Worm (Caenorhabditis elegans): ENCODE data around the gene sqst-1.

Gene sqst-1

ce11 chrIV:12033985-12034384 lies at the start of gene sqst-1:
Gene sqst-1 (plus strand): TSS chrIV:12034282.
- TF ChIP-seq Y116A8C.19 (tag; optimal IDR thresholded peaks at IDR 0.05; ENCODE audit: borderline replicate concordance): no peak
- no peak for TF ChIP-seq sox-4 (tag; optimal IDR thresholded peaks at IDR 0.05)
- peak; percentile 26 for TF ChIP-seq blmp-1 (tag; optimal IDR thresholded peaks at IDR 0.05)
- no peak for TF ChIP-seq lin-39 (tag; optimal IDR thresholded peaks at IDR 0.05)
- peak; percentile 11 for TF ChIP-seq mep-1 (tag; optimal IDR thresholded peaks at IDR 0.05)
- peak; percentile 99 for TF ChIP-seq skn-1 (tag; optimal IDR thresholded peaks at IDR 0.05)
- no peak for TF ChIP-seq pag-3 (tag; optimal IDR thresholded peaks at IDR 0.05; ENCODE audit: borderline replicate concordance, insufficient read depth)
- TF ChIP-seq nhr-11 (tag; optimal IDR thresholded peaks at IDR 0.05): no peak

DNA sequence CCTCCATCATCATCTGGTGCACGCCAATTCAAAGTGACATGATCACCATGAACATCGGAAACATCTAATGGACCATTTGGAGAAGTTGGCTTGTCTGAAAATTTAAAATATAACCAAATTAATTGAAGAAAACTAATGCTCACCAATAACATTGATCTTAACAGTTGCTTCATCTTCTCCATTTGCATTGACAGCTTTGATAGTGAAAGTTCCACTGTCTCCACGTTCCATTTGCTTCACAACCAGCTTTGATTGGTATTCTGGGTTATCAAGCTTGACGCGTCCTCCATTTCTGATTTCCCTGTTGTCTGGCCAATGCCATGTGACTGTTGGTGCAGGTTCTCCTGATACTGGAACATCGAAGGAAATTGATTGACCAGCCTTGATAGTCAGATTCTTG lies 47.7 kb upstream of the sqst-1 start:
- TF ChIP-seq efl-1 (optimal IDR thresholded peaks at IDR 0.05): no peak
- TF ChIP-seq efl-1 (GFP tag; optimal IDR thresholded peaks at IDR 0.05 in 1 of 2): no peak
- no peak for TF ChIP-seq unc-130 (tag; optimal IDR thresholded peaks at IDR 0.05)

DNA sequence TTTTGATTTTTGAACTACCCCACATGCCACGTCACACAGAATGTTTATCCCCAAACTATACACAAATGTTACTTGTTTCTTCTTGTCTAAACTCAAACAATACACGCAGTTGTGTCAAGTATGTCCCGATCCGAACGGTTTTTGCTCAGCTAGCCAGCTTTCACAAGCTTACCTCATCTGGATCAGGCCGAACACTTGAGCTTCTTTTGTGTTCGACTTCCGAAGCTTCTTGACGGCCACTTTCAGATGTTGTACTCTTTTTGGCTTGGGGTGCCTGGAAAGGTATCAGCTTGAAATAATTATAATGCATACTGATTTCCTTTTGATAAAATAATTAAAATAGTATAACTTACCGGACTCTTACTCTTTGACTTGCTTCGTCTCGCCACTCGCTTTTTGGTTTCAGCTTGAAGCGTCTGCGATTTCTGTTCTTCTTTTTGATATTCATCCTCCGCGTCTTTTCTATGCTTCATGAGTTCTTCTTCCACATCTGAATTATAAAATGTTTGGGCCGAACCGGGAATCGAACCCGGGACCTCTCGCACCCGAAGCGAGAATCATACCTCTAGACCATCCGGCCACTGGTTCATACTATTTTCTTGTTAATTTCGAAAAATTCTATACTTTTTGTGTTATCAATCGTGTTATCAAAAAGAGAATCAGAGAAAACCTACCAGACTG lies 28.9 kb upstream of the sqst-1 start:
- TF ChIP-seq nhr-85 (tag) (peak; percentile 45), zag-1 (tag; optimal IDR thresholded peaks at IDR 0.05) (no peak)

ce11 chrIV:12009046-12009674 lies 24.9 kb upstream of the sqst-1 start:
- TF ChIP-seq efl-1 (optimal IDR thresholded peaks at IDR 0.05) (no peak), efl-1 (GFP tag; optimal IDR thresholded peaks at IDR 0.05 in 1 of 2) (peak in 1 of 2 experiments; percentile 41), fos-1 (tag; optimal IDR thresholded peaks at IDR 0.05) (no peak), mdl-1 (tag; optimal IDR thresholded peaks at IDR 0.05) (peak in 1 of 2 experiments; percentile 13), lin-15B (tag; optimal IDR thresholded peaks at IDR 0.05) (no peak), ceh-90 (tag; optimal IDR thresholded peaks at IDR 0.05) (no peak), rnt-1 (tag; optimal IDR thresholded peaks at IDR 0.05) (peak; percentile 5), nhr-85 (tag) (peak; percentile 19), lir-3 (tag; optimal IDR thresholded peaks at IDR 0.05; ENCODE audit: poor library complexity) (no peak), lin-14 (GFP tag; optimal IDR thresholded peaks at IDR 0.05) (peak; percentile 44), nhr-71 (tag; optimal IDR thresholded peaks at IDR 0.05) (peak; percentile 33), ceh-88 (GFP tag; IDR thresholded peaks at IDR 0.05) (no peak), blmp-1 (tag; optimal IDR thresholded peaks at IDR 0.05) (peak; percentile 46), unc-130 (tag; optimal IDR thresholded peaks at IDR 0.05) (no peak), zip-4 (GFP tag; optimal IDR thresholded peaks at IDR 0.05) (no peak)

DNA sequence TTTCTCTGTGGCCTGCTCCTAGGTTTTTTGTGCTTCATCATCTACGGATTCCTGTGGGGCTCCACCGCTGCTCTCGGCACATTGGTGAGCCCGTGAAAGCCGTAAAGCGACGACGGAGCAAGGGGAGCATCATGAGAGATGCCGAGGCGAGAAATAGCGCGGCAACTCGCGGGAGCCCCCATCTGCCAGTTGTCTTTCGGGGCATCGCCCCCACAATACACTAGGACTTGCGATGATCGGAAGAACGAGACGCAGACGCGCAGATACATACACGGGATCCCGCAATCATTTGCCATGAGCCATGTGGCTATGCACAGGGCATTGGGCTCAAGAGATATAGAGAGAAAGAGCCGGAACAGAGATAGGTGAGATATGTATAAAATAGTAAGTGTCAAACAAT lies 23.7 kb upstream of the sqst-1 start:
- peak; percentile 30 for TF ChIP-seq nhr-20 (tag; optimal IDR thresholded peaks at IDR 0.05)
- TF ChIP-seq nhr-85 (tag): no peak
- no peak for TF ChIP-seq lin-13 (GFP tag; optimal IDR thresholded peaks at IDR 0.05)
- no peak for TF ChIP-seq unc-62 (GFP tag; optimal IDR thresholded peaks at IDR 0.05)
- peak; percentile 77 for TF ChIP-seq nhr-71 (tag; optimal IDR thresholded peaks at IDR 0.05)
- no peak for TF ChIP-seq nhr-12 (tag; optimal IDR thresholded peaks at IDR 0.05)
- TF ChIP-seq nhr-47 (tag; optimal IDR thresholded peaks at IDR 0.05): no peak
- TF ChIP-seq mep-1 (tag; optimal IDR thresholded peaks at IDR 0.05): no peak
- TF ChIP-seq nhr-19 (GFP tag; conservative IDR thresholded peaks at IDR 0.05): peak; percentile 55
- TF ChIP-seq aha-1 (tag; optimal IDR thresholded peaks at IDR 0.05): no peak
- no peak for TF ChIP-seq nhr-90 (tag; optimal IDR thresholded peaks at IDR 0.05; ENCODE audit: poor library complexity)
- peak; percentile 83 for TF ChIP-seq rnt-1 (tag; optimal IDR thresholded peaks at IDR 0.05)
- TF ChIP-seq snpc-4 (tag; optimal IDR thresholded peaks at IDR 0.05): no peak
- TF ChIP-seq sup-37 (GFP tag; optimal IDR thresholded peaks at IDR 0.05): peak; percentile 36
- TF ChIP-seq lir-3 (tag; optimal IDR thresholded peaks at IDR 0.05; ENCODE audit: poor library complexity): no peak
- TF ChIP-seq lin-14 (GFP tag; optimal IDR thresholded peaks at IDR 0.05): peak; percentile 87
- no peak for TF ChIP-seq nhr-76 (tag; optimal IDR thresholded peaks at IDR 0.05)
- peak; percentile 8 for TF ChIP-seq lin-39 (tag; optimal IDR thresholded peaks at IDR 0.05)
- TF ChIP-seq sptf-1 (tag; optimal IDR thresholded peaks at IDR 0.05): no peak
- peak in 1 of 2 experiments; percentile 35 for TF ChIP-seq mdl-1 (tag; optimal IDR thresholded peaks at IDR 0.05)
- peak; percentile 55 for TF ChIP-seq dsc-1 (tag; optimal IDR thresholded peaks at IDR 0.05)
- no peak for TF ChIP-seq grh-1 (GFP tag; IDR thresholded peaks at IDR 0.05)
- no peak for TF ChIP-seq ztf-4 (tag; optimal IDR thresholded peaks at IDR 0.05)
- no peak for TF ChIP-seq unc-30 (tag; optimal IDR thresholded peaks at IDR 0.05)
- TF ChIP-seq fkh-4 (tag; optimal IDR thresholded peaks at IDR 0.05; ENCODE audit: borderline replicate concordance): no peak
- no peak for TF ChIP-seq jun-1 (tag; optimal IDR thresholded peaks at IDR 0.05)
- TF ChIP-seq unc-98 (GFP tag; IDR thresholded peaks at IDR 0.05): peak; percentile 42; the same call in 1 of the 2 replicates
- peak; percentile 41 for TF ChIP-seq snu-23 (GFP tag; optimal IDR thresholded peaks at IDR 0.05)
